Worm (Caenorhabditis elegans) whole organism, L2 larva: ENCODE measurements around the gene F41B4.1.

Experiments
- C34F6.9 ChIP-seq: fragments of 150-350 bp; optimal IDR thresholded peaks from 2 replicates; lab custom pipeline; 2014; ENCODE audit warnings: missing biosample characterization, missing genetic modification characterization
- F13H6.1 ChIP-seq: sonication (generic microtip); optimal IDR thresholded peaks from 2 replicates; lab custom pipeline; 2016; ENCODE audit warnings: missing genetic modification characterization, missing compliant biosample characterization
- R02D3.7 ChIP-seq: fragments of 150-350 bp; optimal IDR thresholded peaks from 2 replicates; lab custom pipeline; 2014; ENCODE audit warnings: missing biosample characterization, missing genetic modification characterization
- Y55F3AM.14 ChIP-seq: fragments of 200-800 bp; sonication (Bioruptor generic); optimal IDR thresholded peaks from 2 replicates; lab custom pipeline; 2018; ENCODE audit warnings: mild to moderate bottlenecking, missing genetic modification characterization, missing compliant biosample characterization
- alr-1 ChIP-seq: fragments of 150-350 bp; optimal IDR thresholded peaks from 2 replicates; lab custom pipeline; 2014; ENCODE audit warnings: missing biosample characterization, missing genetic modification characterization
- aly-2 ChIP-seq: fragments of 150-350 bp; optimal IDR thresholded peaks from 2 replicates; lab custom pipeline; 2014; ENCODE audit warnings: missing biosample characterization, missing genetic modification characterization
- ama-1 ChIP-seq: fragments of 150-350 bp; optimal IDR thresholded peaks from 2 replicates; lab custom pipeline; 2018; ENCODE audit warnings: inconsistent platforms
- blmp-1 ChIP-seq: sonication (generic microtip); optimal IDR thresholded peaks from 2 replicates; lab custom pipeline; 2017; ENCODE audit warnings: missing genetic modification characterization, mild to moderate bottlenecking, missing compliant biosample characterization, antibody characterized with exemption, moderate library complexity; ENCODE audit not compliant: insufficient read depth
- ceh-16 ChIP-seq: fragments of 150-350 bp; optimal IDR thresholded peaks from 2 replicates; lab custom pipeline; 2014; ENCODE audit warnings: missing biosample characterization, missing genetic modification characterization
- crh-2 ChIP-seq: sonication (generic microtip); optimal IDR thresholded peaks from 2 replicates; lab custom pipeline; 2017; ENCODE audit warnings: missing biosample characterization, missing genetic modification characterization
- dmd-4 ChIP-seq: sonication (generic microtip); optimal IDR thresholded peaks from 2 replicates; lab custom pipeline; 2017; ENCODE audit warnings: missing biosample characterization, missing genetic modification characterization
- egl-27 ChIP-seq: sonication (generic microtip); optimal IDR thresholded peaks from 3 replicates; lab custom pipeline; 2017; ENCODE audit warnings: missing biosample characterization, missing genetic modification reagents, missing genetic modification characterization
- elt-1 ChIP-seq: fragments of 150-350 bp; optimal IDR thresholded peaks from 2 replicates; lab custom pipeline; 2014; ENCODE audit warnings: missing biosample characterization, missing genetic modification characterization
- elt-3 ChIP-seq: sonication (generic microtip); optimal IDR thresholded peaks from 2 replicates; lab custom pipeline; 2017; ENCODE audit warnings: missing biosample characterization, missing genetic modification characterization
- fos-1 ChIP-seq: fragments of 150-350 bp; optimal IDR thresholded peaks from 2 replicates; lab custom pipeline; 2014; ENCODE audit warnings: missing biosample characterization, missing genetic modification characterization
- gmeb-1 ChIP-seq: fragments of 150-350 bp; optimal IDR thresholded peaks from 2 replicates; lab custom pipeline; 2014; ENCODE audit warnings: missing biosample characterization, missing genetic modification characterization
- lin-11 ChIP-seq: fragments of 150-350 bp; sonication (generic microtip); optimal IDR thresholded peaks from 2 replicates; lab custom pipeline; 2014; ENCODE audit warnings: missing biosample characterization, missing genetic modification characterization, inconsistent platforms, mixed read lengths
- lin-13 ChIP-seq: fragments of 150-350 bp; optimal IDR thresholded peaks from 2 replicates; lab custom pipeline; 2014; ENCODE audit warnings: missing biosample characterization, missing genetic modification reagents, missing genetic modification characterization
- lin-39 ChIP-seq: fragments of 150-350 bp; optimal IDR thresholded peaks from 2 replicates; lab custom pipeline; 2014; ENCODE audit warnings: missing biosample characterization, missing genetic modification reagents, missing genetic modification characterization
- mab-5 ChIP-seq: fragments of 150-350 bp; optimal IDR thresholded peaks from 2 replicates; lab custom pipeline; 2014; ENCODE audit warnings: missing biosample characterization, missing genetic modification characterization
- mdl-1 ChIP-seq, 2 experiments: fragments of 150-350 bp in 1 of 2; sonication (generic microtip) in 1 of 2; optimal IDR thresholded peaks; 2 replicates each; lab custom pipeline; 2017; ENCODE audit warnings: missing biosample characterization in 2 of 2, missing genetic modification characterization in 2 of 2
- nhr-10 ChIP-seq: sonication (generic microtip); optimal IDR thresholded peaks from 2 replicates; lab custom pipeline; 2017; ENCODE audit warnings: missing biosample characterization, missing genetic modification characterization
- nhr-12 ChIP-seq: fragments of 150-350 bp; optimal IDR thresholded peaks from 2 replicates; lab custom pipeline; 2014; ENCODE audit warnings: missing biosample characterization, missing genetic modification characterization
- nhr-129 ChIP-seq: fragments of 150-350 bp; optimal IDR thresholded peaks from 2 replicates; lab custom pipeline; 2014; ENCODE audit warnings: missing biosample characterization, missing genetic modification characterization
- nhr-21 ChIP-seq: fragments of 150-350 bp; optimal IDR thresholded peaks from 2 replicates; lab custom pipeline; 2014; ENCODE audit warnings: missing biosample characterization, missing genetic modification characterization
- nhr-23 ChIP-seq: fragments of 150-350 bp; optimal IDR thresholded peaks from 2 replicates; lab custom pipeline; 2014; ENCODE audit warnings: missing biosample characterization, missing genetic modification reagents, missing genetic modification characterization
- nhr-237 ChIP-seq: fragments of 150-350 bp; optimal IDR thresholded peaks from 2 replicates; lab custom pipeline; 2014; ENCODE audit warnings: missing biosample characterization, missing genetic modification characterization
- nhr-77 ChIP-seq: fragments of 150-350 bp; optimal IDR thresholded peaks from 2 replicates; lab custom pipeline; 2014; ENCODE audit warnings: missing biosample characterization, missing genetic modification characterization
- peb-1 ChIP-seq: fragments of 150-350 bp; optimal IDR thresholded peaks from 2 replicates; lab custom pipeline; 2014; ENCODE audit warnings: missing biosample characterization, missing genetic modification characterization
- sem-4 ChIP-seq: fragments of 150-350 bp; optimal IDR thresholded peaks from 2 replicates; lab custom pipeline; 2014; ENCODE audit warnings: missing biosample characterization, missing genetic modification reagents, missing genetic modification characterization
- sma-3 ChIP-seq: sonication (generic microtip); optimal IDR thresholded peaks from 2 replicates; lab custom pipeline; 2016; ENCODE audit warnings: missing genetic modification reagents, missing genetic modification characterization, missing compliant biosample characterization
- sma-9 ChIP-seq, 2 experiments: fragments of 150-350 bp in 1 of 2; sonication (generic microtip) in 1 of 2; optimal IDR thresholded peaks; 2 replicates each; lab custom pipeline; 2014 to 2016; ENCODE audit warnings: missing genetic modification characterization in 2 of 2, mild to moderate bottlenecking in 1 of 2, missing biosample characterization in 1 of 2, missing compliant biosample characterization in 1 of 2, missing genetic modification reagents in 1 of 2, moderate library complexity in 1 of 2
- snpc-4 ChIP-seq: fragments of 150-350 bp; optimal IDR thresholded peaks from 2 replicates; lab custom pipeline; 2014; ENCODE audit warnings: missing biosample characterization, missing genetic modification characterization
- unc-39 ChIP-seq: fragments of 150-350 bp; optimal IDR thresholded peaks from 2 replicates; lab custom pipeline; 2014; ENCODE audit warnings: missing biosample characterization, missing genetic modification characterization
- unc-55 ChIP-seq: fragments of 150-350 bp; sonication (generic microtip); optimal IDR thresholded peaks from 3 replicates; lab custom pipeline; 2014; ENCODE audit warnings: missing biosample characterization, missing genetic modification reagents, missing genetic modification characterization
- unc-62 ChIP-seq: fragments of 150-350 bp; optimal IDR thresholded peaks from 2 replicates; lab custom pipeline; 2014; ENCODE audit warnings: missing biosample characterization, missing genetic modification reagents, missing genetic modification characterization
- zag-1 ChIP-seq: fragments of 150-350 bp; optimal IDR thresholded peaks from 2 replicates; lab custom pipeline; 2014; ENCODE audit warnings: missing biosample characterization, missing genetic modification characterization
- ztf-1 ChIP-seq: fragments of 200-800 bp; sonication (Bioruptor generic); conservative IDR thresholded peaks from 2 replicates; pipeline ENCODE4 v1.3.6; 2022; ENCODE audit warnings: missing genetic modification characterization, missing compliant biosample characterization
- ztf-11 ChIP-seq: sonication (generic microtip); optimal IDR thresholded peaks from 2 replicates; lab custom pipeline; 2017; ENCODE audit warnings: missing biosample characterization, missing genetic modification characterization

Gene F41B4.1

ce11 chrX:6795843-6796521 is 29.7 kb downstream of the F41B4.1 start:
- TF ChIP-seq ceh-16 (tag; lab: Kevin White, UChicago) (peak; percentile 87), R02D3.7 (no peak), dmd-4 (tag; lab: Kevin White, UChicago) (no peak), fos-1 (tag; lab: Kevin White, UChicago) (peak; percentile 44)

- TF ChIP-seq crh-2 (tag; lab: Kevin White, UChicago), result peak; percentile 52
- TF ChIP-seq fos-1 (tag; lab: Kevin White, UChicago), result peak; percentile 65
- TF ChIP-seq ztf-1 (GFP tag; lab: Robert Waterston, UW), result no peak
- peak; percentile 1 for TF ChIP-seq lin-13 (GFP tag; lab: Kevin White, UChicago)
- peak; percentile 3 for TF ChIP-seq F13H6.1 (tag; lab: Kevin White, UChicago)
- peak; percentile 44 for TF ChIP-seq gmeb-1 (tag; lab: Kevin White, UChicago)
- peak; percentile 49 for TF ChIP-seq sma-9 (GFP tag; optimal IDR thresholded peaks at IDR 0.05; lab: Kevin White, UChicago)
- no peak for TF ChIP-seq sma-9 (tag; optimal IDR thresholded peaks at IDR 0.05; lab: Kevin White, UChicago)
- no peak for TF ChIP-seq zag-1 (tag; lab: Kevin White, UChicago)
- no peak for TF ChIP-seq sem-4 (tag; lab: Kevin White, UChicago)
- no peak for TF ChIP-seq unc-62
These were observed 33.2 kb downstream of the F41B4.1 start for ce11 chrX:6792281-6793003.

- TF ChIP-seq fos-1 (tag; lab: Kevin White, UChicago) (peak; percentile 15), nhr-21 (tag; lab: Kevin White, UChicago) (no peak), gmeb-1 (tag; lab: Kevin White, UChicago) (peak; percentile 14)
These were observed 34.7 kb downstream of the F41B4.1 start, which contains the start of gene asp-3 for ce11 chrX:6790986-6791385. Gene asp-3, plus strand, starts transcription at chrX:6791064.

- TF ChIP-seq peb-1 (tag; lab: Kevin White, UChicago), result no peak
- no peak for TF ChIP-seq snpc-4
- peak; percentile 42 for TF ChIP-seq crh-2 (tag; lab: Kevin White, UChicago)
- no peak for TF ChIP-seq ceh-16 (tag; lab: Kevin White, UChicago)
- no peak for TF ChIP-seq mdl-1 (tag; optimal IDR thresholded peaks at IDR 0.05; lab: Kevin White, UChicago)
These were observed 35.2 kb downstream of the F41B4.1 start for ce11 chrX:6790457-6790856.

ce11 chrX:6788965-6789573 is 36.6 kb downstream of the F41B4.1 start, which contains the start of gene sgca-1:
Gene sgca-1, minus strand, starts transcription at chrX:6789548.
- no peak for TF ChIP-seq ztf-11 (tag; lab: Kevin White, UChicago)
- TF ChIP-seq C34F6.9 (tag; lab: Kevin White, UChicago), result no peak
- no peak for TF ChIP-seq nhr-237 (tag; lab: Kevin White, UChicago)
- no peak for TF ChIP-seq lin-11
- no peak for TF ChIP-seq aly-2 (tag; lab: Kevin White, UChicago)
- TF ChIP-seq mab-5 (tag; lab: Kevin White, UChicago), result no peak
- TF ChIP-seq elt-1 (tag; lab: Kevin White, UChicago), result no peak
- TF ChIP-seq nhr-77 (tag; lab: Kevin White, UChicago), result no peak
- TF ChIP-seq ztf-1 (GFP tag; lab: Robert Waterston, UW), result no peak
- TF ChIP-seq snpc-4, result no peak
- no peak for TF ChIP-seq unc-62
- TF ChIP-seq nhr-10 (tag; lab: Kevin White, UChicago), result no peak
- peak; percentile 53 for TF ChIP-seq gmeb-1 (tag; lab: Kevin White, UChicago)
- TF ChIP-seq unc-55 (GFP tag; lab: Kevin White, UChicago), result no peak
- no peak for TF ChIP-seq blmp-1 (tag; lab: Kevin White, UChicago)
- no peak for TF ChIP-seq Y55F3AM.14 (GFP tag; lab: Kevin White, UChicago)
- TF ChIP-seq fos-1 (tag; lab: Kevin White, UChicago), result peak; percentile 69
- no peak for TF ChIP-seq dmd-4 (tag; lab: Kevin White, UChicago)
- TF ChIP-seq F13H6.1 (tag; lab: Kevin White, UChicago), result peak; percentile 26
- TF ChIP-seq mdl-1 (tag; optimal IDR thresholded peaks at IDR 0.05; lab: Kevin White, UChicago), result peak in 1 of 2 experiments; percentile 1
- no peak for TF ChIP-seq alr-1 (tag; lab: Kevin White, UChicago)
- no peak for TF ChIP-seq nhr-21 (tag; lab: Kevin White, UChicago)
- peak; percentile 1 for TF ChIP-seq ama-1
- TF ChIP-seq egl-27 (tag; lab: Kevin White, UChicago), result no peak
- no peak for TF ChIP-seq lin-13 (GFP tag; lab: Kevin White, UChicago)
- no peak for TF ChIP-seq ceh-16 (tag; lab: Kevin White, UChicago)
- TF ChIP-seq sma-3 (GFP tag; lab: Kevin White, UChicago), result peak; percentile 7
- no peak for TF ChIP-seq lin-39
- TF ChIP-seq crh-2 (tag; lab: Kevin White, UChicago), result peak; percentile 34
- no peak for TF ChIP-seq nhr-23
- no peak for TF ChIP-seq unc-39
- TF ChIP-seq elt-3 (tag; lab: Kevin White, UChicago), result no peak
- TF ChIP-seq nhr-129 (tag; lab: Kevin White, UChicago), result no peak
- no peak for TF ChIP-seq nhr-12 (tag; lab: Kevin White, UChicago)
